Worm (Caenorhabditis elegans) whole organism, L4 larva: ENCODE data around the gene klp-17.

Source experiments
- F10B5.3 ChIP-seq: sonication (generic microtip); optimal IDR thresholded peaks from 2 replicates; lab custom pipeline; 2016; ENCODE audit warnings: mild to moderate bottlenecking, missing genetic modification characterization, missing compliant biosample characterization
- F44E2.7 ChIP-seq: fragments of 200-800 bp; sonication (Bioruptor generic); IDR thresholded peaks from 2 replicates; pipeline ENCODE4 v2.1.2; 2022; ENCODE audit warnings: missing genetic modification characterization, missing compliant biosample characterization
- R02D3.7 ChIP-seq: fragments of 150-350 bp; sonication (generic microtip); optimal IDR thresholded peaks from 3 replicates; lab custom pipeline; 2014; ENCODE audit warnings: missing biosample characterization, missing genetic modification characterization
- T20F7.1 ChIP-seq: fragments of 200-800 bp; sonication (Bioruptor generic); optimal IDR thresholded peaks from 2 replicates; lab custom pipeline; 2018; ENCODE audit warnings: mild to moderate bottlenecking, missing genetic modification characterization, missing compliant biosample characterization
- Y48G9A.11 ChIP-seq: fragments of 200-800 bp; sonication (Bioruptor generic); IDR thresholded peaks from 2 replicates; pipeline ENCODE4 v1.3.6; 2022; ENCODE audit warnings: missing genetic modification reagents, missing genetic modification characterization, missing compliant biosample characterization
- Y75B8A.6 ChIP-seq: fragments of 200-800 bp; sonication (Bioruptor generic); IDR thresholded peaks from 2 replicates; pipeline ENCODE4 v1.3.6; 2022; ENCODE audit warnings: missing genetic modification reagents, missing genetic modification characterization, missing compliant biosample characterization
- ZK546.5 ChIP-seq, 2 experiments: sonication (generic microtip); optimal IDR thresholded peaks; 2 replicates each; lab custom pipeline; 2017; ENCODE audit warnings: missing biosample characterization in 2 of 2, missing genetic modification characterization in 2 of 2
- aha-1 ChIP-seq: fragments of 150-350 bp; peaks from one replicate; lab custom pipeline; 2014; ENCODE audit warnings: missing biosample characterization, missing genetic modification characterization
- attf-4 ChIP-seq: sonication (generic microtip); optimal IDR thresholded peaks from 3 replicates; lab custom pipeline; 2017; ENCODE audit warnings: missing biosample characterization, missing genetic modification characterization
- ceh-82 ChIP-seq: sonication (generic microtip); optimal IDR thresholded peaks from 2 replicates; lab custom pipeline; 2017; ENCODE audit warnings: missing biosample characterization, missing genetic modification characterization
- ctbp-1 ChIP-seq: fragments of 200-800 bp; sonication (Bioruptor generic); IDR thresholded peaks from 2 replicates; pipeline ENCODE4 v1.3.6; 2022; ENCODE audit warnings: missing genetic modification reagents, missing genetic modification characterization, missing compliant biosample characterization
- daf-16 ChIP-seq, 3 experiments: sonication (generic microtip); optimal IDR thresholded peaks; 2 replicates each; lab custom pipeline; 2016 to 2017; ENCODE audit warnings: missing genetic modification characterization in 3 of 3, missing genetic modification reagents in 3 of 3, mild to moderate bottlenecking in 2 of 3, missing compliant biosample characterization in 2 of 3, missing biosample characterization in 1 of 3, moderate library complexity in 1 of 3
- daf-19 ChIP-seq: fragments of 200-800 bp; sonication (Bioruptor generic); conservative IDR thresholded peaks from 2 replicates; pipeline ENCODE4 v1.3.6; 2022; ENCODE audit warnings: missing genetic modification characterization, missing compliant biosample characterization
- daf-8 ChIP-seq: fragments of 200-800 bp; sonication (Bioruptor generic); IDR thresholded peaks from 2 replicates; pipeline ENCODE4 v1.3.6; 2022; ENCODE audit warnings: missing genetic modification characterization, missing compliant biosample characterization
- dpl-1 ChIP-seq: fragments of 150-350 bp; optimal IDR thresholded peaks from 2 replicates; lab custom pipeline; 2014; ENCODE audit warnings: missing biosample characterization, missing genetic modification reagents, missing genetic modification characterization
- dve-1 ChIP-seq: sonication (generic microtip); optimal IDR thresholded peaks from 2 replicates; lab custom pipeline; 2017; ENCODE audit warnings: antibody characterized with exemption, mild to moderate bottlenecking, missing genetic modification characterization, missing compliant biosample characterization; ENCODE audit not compliant: insufficient read depth
- fos-1 ChIP-seq: fragments of 150-350 bp; optimal IDR thresholded peaks from 2 replicates; lab custom pipeline; 2014; ENCODE audit warnings: missing biosample characterization, missing genetic modification characterization
- hlh-30 ChIP-seq: sonication (generic microtip); optimal IDR thresholded peaks from 2 replicates; lab custom pipeline; 2017; ENCODE audit warnings: antibody characterized with exemption, mild to moderate bottlenecking, missing genetic modification characterization, missing compliant biosample characterization; ENCODE audit not compliant: insufficient read depth
- hmg-1.1 ChIP-seq: fragments of 200-800 bp; sonication (Bioruptor generic); IDR thresholded peaks from 2 replicates; pipeline ENCODE4 v1.3.6; 2022; ENCODE audit warnings: missing genetic modification reagents, missing genetic modification characterization, missing compliant biosample characterization
- lim-7 ChIP-seq: fragments of 200-800 bp; sonication (Bioruptor generic); IDR thresholded peaks from 2 replicates; pipeline ENCODE4 v1.3.6; 2022; ENCODE audit warnings: missing genetic modification characterization, missing compliant biosample characterization
- lin-1 ChIP-seq: fragments of 200-800 bp; sonication (Bioruptor generic); IDR thresholded peaks from 2 replicates; pipeline ENCODE4 v1.3.6; 2022; ENCODE audit warnings: missing genetic modification reagents, missing genetic modification characterization, missing compliant biosample characterization
- lin-15B ChIP-seq: fragments of 150-350 bp; sonication (generic microtip); optimal IDR thresholded peaks from 3 replicates; lab custom pipeline; 2014; ENCODE audit warnings: missing biosample characterization, missing genetic modification characterization
- lin-38 ChIP-seq: fragments of 200-800 bp; sonication (Bioruptor generic); IDR thresholded peaks from 2 replicates; pipeline ENCODE4 v1.3.6; 2022; ENCODE audit warnings: missing genetic modification reagents, missing genetic modification characterization, missing compliant biosample characterization
- lin-39 ChIP-seq: fragments of 150-350 bp; optimal IDR thresholded peaks from 2 replicates; lab custom pipeline; 2014; ENCODE audit warnings: missing biosample characterization, missing genetic modification reagents, missing genetic modification characterization
- lsy-2 ChIP-seq, 2 experiments: fragments of 150-350 bp in 1 of 2; sonication (generic microtip) in 1 of 2; optimal IDR thresholded peaks; 2 replicates each; lab custom pipeline; 2014 to 2017; ENCODE audit warnings: missing biosample characterization in 2 of 2, missing genetic modification characterization in 2 of 2
- mep-1 ChIP-seq: fragments of 150-350 bp; sonication (generic microtip); optimal IDR thresholded peaks from 3 replicates; lab custom pipeline; 2014; ENCODE audit warnings: missing biosample characterization, missing genetic modification characterization
- mes-2 ChIP-seq: sonication (generic microtip); optimal IDR thresholded peaks from 2 replicates; lab custom pipeline; 2016; ENCODE audit warnings: missing genotype, mild to moderate bottlenecking, missing genetic modification characterization, missing compliant biosample characterization; ENCODE audit not compliant: poor library complexity, severe bottlenecking
- mxl-2 ChIP-seq: fragments of 200-800 bp; sonication (Bioruptor generic); conservative IDR thresholded peaks from 2 replicates; pipeline ENCODE4 v1.3.6; 2022; ENCODE audit warnings: missing genetic modification reagents, missing genetic modification characterization, missing compliant biosample characterization
- mxl-3 ChIP-seq: fragments of 200-800 bp; sonication (Bioruptor generic); optimal IDR thresholded peaks from 2 replicates; lab custom pipeline; 2018; ENCODE audit warnings: mild to moderate bottlenecking, missing genetic modification characterization, missing compliant biosample characterization
- nhr-10 ChIP-seq: fragments of 150-350 bp; optimal IDR thresholded peaks from 2 replicates; lab custom pipeline; 2014; ENCODE audit warnings: missing biosample characterization, missing genetic modification characterization
- nhr-102 ChIP-seq: sonication (generic microtip); optimal IDR thresholded peaks from 2 replicates; lab custom pipeline; 2016; ENCODE audit warnings: mild to moderate bottlenecking, missing genetic modification characterization, moderate library complexity, missing compliant biosample characterization
- nhr-111 ChIP-seq: fragments of 200-800 bp; sonication (Bioruptor generic); optimal IDR thresholded peaks from 2 replicates; lab custom pipeline; 2018; ENCODE audit warnings: mild to moderate bottlenecking, missing genetic modification characterization, missing compliant biosample characterization
- nhr-48 ChIP-seq: sonication (generic microtip); optimal IDR thresholded peaks from 2 replicates; lab custom pipeline; 2016; ENCODE audit warnings: mild to moderate bottlenecking, missing genetic modification characterization, missing compliant biosample characterization
- nhr-6 ChIP-seq: fragments of 150-350 bp; optimal IDR thresholded peaks from 2 replicates; lab custom pipeline; 2014; ENCODE audit warnings: missing biosample characterization, missing genetic modification characterization
- nhr-77 ChIP-seq: fragments of 150-350 bp; optimal IDR thresholded peaks from 2 replicates; lab custom pipeline; 2014; ENCODE audit warnings: missing biosample characterization, missing genetic modification characterization
- pha-4 ChIP-seq, 2 experiments: fragments of 150-350 bp in 1 of 2; fragments of 200-800 bp in 1 of 2; sonication (Bioruptor generic) in 1 of 2; IDR thresholded peaks in 1 of 2; optimal IDR thresholded peaks in 1 of 2; 2 replicates each; pipeline versions ENCODE4 v1.3.6 to Lab custom; 2014 to 2022; ENCODE audit warnings: missing genetic modification characterization in 2 of 2, missing genetic modification reagents in 2 of 2, missing biosample characterization in 1 of 2, missing compliant biosample characterization in 1 of 2
- php-3 ChIP-seq: fragments of 200-800 bp; sonication (Bioruptor generic); IDR thresholded peaks from 2 replicates; pipeline ENCODE4 v1.3.6; 2022; ENCODE audit warnings: missing genetic modification reagents, missing genetic modification characterization, missing compliant biosample characterization
- rbr-2 ChIP-seq: sonication (generic microtip); optimal IDR thresholded peaks from 2 replicates; lab custom pipeline; 2016; ENCODE audit warnings: missing genotype, missing genetic modification characterization, missing compliant biosample characterization
- saeg-2 ChIP-seq: fragments of 200-800 bp; sonication (Bioruptor generic); IDR thresholded peaks from 2 replicates; pipeline ENCODE4 v1.3.6; 2022; ENCODE audit warnings: missing genetic modification reagents, missing genetic modification characterization, missing compliant biosample characterization
- sdz-12 ChIP-seq: fragments of 200-800 bp; sonication (Bioruptor generic); optimal IDR thresholded peaks from 2 replicates; lab custom pipeline; 2018; ENCODE audit warnings: mild to moderate bottlenecking, missing genetic modification characterization, missing compliant biosample characterization
- snpc-4 ChIP-seq: fragments of 150-350 bp; optimal IDR thresholded peaks from 2 replicates; lab custom pipeline; 2014; ENCODE audit warnings: missing biosample characterization, missing genetic modification characterization
- tag-97 ChIP-seq: fragments of 200-800 bp; sonication (Bioruptor generic); IDR thresholded peaks from 2 replicates; pipeline ENCODE4 v1.3.6; 2022; ENCODE audit warnings: missing genetic modification characterization, missing compliant biosample characterization
- unc-130 ChIP-seq: sonication (generic microtip); optimal IDR thresholded peaks from 2 replicates; lab custom pipeline; 2016; ENCODE audit warnings: missing genetic modification reagents, missing genetic modification characterization, missing compliant biosample characterization
- unc-62 ChIP-seq, 3 experiments: fragments of 150-350 bp in 1 of 3; sonication (generic microtip); optimal IDR thresholded peaks in 2 of 3; peaks in 1 of 3; 1 replicate in 1 of 3; 2 replicates in 2 of 3; lab custom pipeline; 2014 to 2017; ENCODE audit warnings: missing biosample characterization in 3 of 3, missing genetic modification characterization in 3 of 3, missing genetic modification reagents in 3 of 3, missing genotype in 1 of 3
- zfp-3 ChIP-seq: fragments of 200-800 bp; sonication (Bioruptor generic); conservative IDR thresholded peaks from 2 replicates; pipeline ENCODE4 v1.3.6; 2022; ENCODE audit warnings: missing genetic modification reagents, missing genetic modification characterization, missing compliant biosample characterization
- zip-11 ChIP-seq: fragments of 200-800 bp; sonication (Bioruptor generic); IDR thresholded peaks from 2 replicates; pipeline ENCODE4 v1.3.6; 2022; ENCODE audit warnings: missing genetic modification characterization, missing compliant biosample characterization
- zip-2 ChIP-seq: fragments of 150-350 bp; optimal IDR thresholded peaks from 2 replicates; lab custom pipeline; 2014; ENCODE audit warnings: missing biosample characterization, missing genetic modification characterization
- ztf-11 ChIP-seq: fragments of 150-350 bp; optimal IDR thresholded peaks from 2 replicates; lab custom pipeline; 2014; ENCODE audit warnings: missing biosample characterization, missing genetic modification characterization
- ztf-7 ChIP-seq: fragments of 150-350 bp; optimal IDR thresholded peaks from 2 replicates; lab custom pipeline; 2014; ENCODE audit warnings: missing biosample characterization, missing genetic modification characterization

klp-17 gene

DNA sequence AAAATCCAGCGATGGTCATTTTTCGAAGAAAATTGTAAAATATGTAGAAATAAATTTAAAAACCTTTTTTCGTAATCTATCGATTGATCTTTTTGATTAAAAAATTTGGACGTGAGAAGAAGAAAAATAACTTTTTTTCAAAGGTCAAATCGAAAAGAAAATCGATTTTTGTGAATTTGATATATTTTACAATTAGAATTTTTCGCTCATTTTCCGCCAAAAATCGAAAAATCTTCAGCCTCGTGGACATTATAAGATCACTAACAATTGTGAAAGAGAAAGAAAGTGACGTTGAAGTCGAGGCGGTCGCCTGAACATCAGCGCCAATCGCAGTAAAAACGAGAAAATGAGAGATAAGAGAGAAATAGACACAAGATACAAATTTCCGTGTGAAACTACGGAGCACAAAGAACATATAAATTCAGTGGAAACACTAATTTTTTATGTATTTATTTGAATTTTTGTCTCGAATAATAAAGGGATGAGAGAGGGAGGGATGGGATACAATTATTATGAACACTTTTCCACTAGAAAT is 2.2 kb upstream of the klp-17 start, which contains the start of gene cisd-1 (continued):
- TF ChIP-seq Y75B8A.6 (no peak), ztf-11 (no peak), R02D3.7 (no peak), nhr-77 (peak; percentile 2), daf-16 (GFP tag; optimal IDR thresholded peaks at IDR 0.05; lab: Kevin White, UChicago) (no peak), daf-16 (tag; optimal IDR thresholded peaks at IDR 0.05; lab: Kevin White, UChicago) (peak; percentile 28), tag-97 (GFP tag; lab: Robert Waterston, UW) (no peak), php-3 (GFP tag; lab: Robert Waterston, UW) (no peak), lin-38 (GFP tag; lab: Robert Waterston, UW) (no peak), nhr-111 (GFP tag; lab: Kevin White, UChicago) (no peak), mes-2 (peak; percentile 11), mep-1 (tag; lab: Kevin White, UChicago) (peak; percentile 62), lsy-2 (tag; optimal IDR thresholded peaks at IDR 0.05; lab: Kevin White, UChicago) (no peak), Y48G9A.11 (GFP tag; lab: Robert Waterston, UW) (no peak), zip-2 (tag; lab: Kevin White, UChicago) (no peak), F10B5.3 (tag; lab: Kevin White, UChicago) (no peak), fos-1 (no peak), ZK546.5 (tag; optimal IDR thresholded peaks at IDR 0.05; lab: Kevin White, UChicago) (no peak), mxl-3 (GFP tag; lab: Kevin White, UChicago) (peak; percentile 49), ztf-7 (tag; lab: Kevin White, UChicago) (no peak), pha-4 (GFP tag; IDR thresholded peaks at IDR 0.05; lab: Robert Waterston, UW) (no peak), pha-4 (tag; optimal IDR thresholded peaks at IDR 0.05; lab: Kevin White, UChicago) (no peak), F44E2.7 (no peak), mxl-2 (no peak), zfp-3 (GFP tag; lab: Robert Waterston, UW) (no peak), unc-130 (GFP tag; lab: Kevin White, UChicago) (no peak), ctbp-1 (no peak), T20F7.1 (peak; percentile 26), daf-19 (GFP tag; lab: Robert Waterston, UW) (no peak), attf-4 (no peak), lin-39 (tag; lab: Kevin White, UChicago) (no peak), nhr-10 (tag; lab: Kevin White, UChicago) (no peak), hlh-30 (tag; lab: Kevin White, UChicago) (peak; percentile 13), snpc-4 (no peak)
- TF ChIP-seq, all 104 proteins: peak for 15

DNA sequence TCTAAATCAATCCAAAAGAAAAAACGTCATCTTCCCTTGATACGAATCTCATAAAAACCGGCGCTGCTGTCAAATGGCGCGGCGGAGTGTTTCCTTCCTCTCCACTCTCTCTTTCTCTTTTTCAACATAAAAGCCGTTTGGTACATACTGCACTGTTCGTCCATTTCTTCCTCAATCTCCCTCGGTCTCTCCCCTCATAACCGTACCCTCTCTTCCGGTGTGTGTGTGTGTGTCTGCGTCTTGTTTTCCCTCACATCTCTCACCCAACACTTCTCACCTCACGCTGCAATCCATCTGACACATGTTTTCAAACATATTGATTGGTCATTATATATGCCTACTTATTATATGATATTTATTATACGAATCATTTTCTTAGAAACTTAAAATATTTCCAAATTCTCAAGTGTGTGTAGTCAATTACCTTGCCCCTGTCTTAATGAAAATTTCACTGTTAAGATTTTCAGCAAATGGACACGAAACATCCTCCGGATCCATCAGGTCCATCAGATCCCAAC is 3.0 kb downstream of the klp-17 start, which contains the start of the genes aars-1 and rga-1:
Gene aars-1, minus strand, starts transcription at position 71 of the 518 bp plus-strand sequence.
Gene rga-1, plus strand, starts transcription at position 468 of the 518 bp plus-strand sequence.
- TF ChIP-seq nhr-6 (tag; lab: Kevin White, UChicago) (peak; percentile 51), dpl-1 (GFP tag; lab: Kevin White, UChicago) (peak; percentile 54), hmg-1.1 (GFP tag; lab: Robert Waterston, UW) (peak; percentile 45; the same call in 1 of the 2 replicates), nhr-10 (tag; lab: Kevin White, UChicago) (peak; percentile 31), ceh-82 (no peak), lin-15B (tag; lab: Kevin White, UChicago) (no peak), ztf-11 (no peak), lin-1 (GFP tag; lab: Robert Waterston, UW) (peak; percentile 94), sdz-12 (no peak), lim-7 (GFP tag; lab: Robert Waterston, UW) (no peak), lin-38 (GFP tag; lab: Robert Waterston, UW) (peak; percentile 51), aha-1 (tag; lab: Kevin White, UChicago) (peak; percentile 96), dve-1 (tag; lab: Kevin White, UChicago) (peak; percentile 79), rbr-2 (tag; lab: Kevin White, UChicago) (peak; percentile 30), nhr-48 (tag; lab: Kevin White, UChicago) (peak; percentile 95), zip-11 (GFP tag; lab: Robert Waterston, UW) (no peak), daf-8 (no peak), pha-4 (GFP tag; IDR thresholded peaks at IDR 0.05; lab: Robert Waterston, UW) (peak; percentile 65; the same call in 1 of the 2 replicates), pha-4 (tag; optimal IDR thresholded peaks at IDR 0.05; lab: Kevin White, UChicago) (no peak), unc-62 (GFP tag; optimal IDR thresholded peaks at IDR 0.05 in 1 of 2; lab: Kevin White, UChicago) (peak in 1 of 2 experiments; percentile 97), unc-62 (tag; optimal IDR thresholded peaks at IDR 0.05; lab: Kevin White, UChicago) (no peak), nhr-102 (tag; lab: Kevin White, UChicago) (peak; percentile 30), saeg-2 (GFP tag; lab: Robert Waterston, UW) (0 out of 2 replicates have a peak, but pooled peaks have one; percentile 23), mep-1 (tag; lab: Kevin White, UChicago) (peak; percentile 67)
